Worm (Caenorhabditis elegans): ENCODE data around the gene Y41C4A.9.

- TF ChIP-seq let-607 (tag; optimal IDR thresholded peaks at IDR 0.05) (no peak), snpc-1.3 (tag; optimal IDR thresholded peaks at IDR 0.05; ENCODE audit: insufficient read depth) (no peak), cebp-1 (GFP tag; IDR thresholded peaks at IDR 0.05) (no peak), cebp-1 (tag; optimal IDR thresholded peaks at IDR 0.05) (no peak), snpc-4 (GFP tag; optimal IDR thresholded peaks at IDR 0.05) (no peak), snpc-4 (tag; optimal IDR thresholded peaks at IDR 0.05) (no peak), akir-1 (GFP tag; optimal IDR thresholded peaks at IDR 0.05) (no peak), ets-4 (GFP tag; optimal IDR thresholded peaks at IDR 0.05) (no peak), ama-1 (optimal IDR thresholded peaks at IDR 0.05) (no peak), ama-1 (GFP tag; optimal IDR thresholded peaks at IDR 0.05) (no peak), lin-54 (GFP tag; optimal IDR thresholded peaks at IDR 0.05) (no peak), unc-62 (GFP tag; optimal IDR thresholded peaks at IDR 0.05) (no peak), B0019.2 (GFP tag; conservative IDR thresholded peaks at IDR 0.05) (no peak), him-1 (tag; optimal IDR thresholded peaks at IDR 0.05) (no peak), sptf-2 (GFP tag; optimal IDR thresholded peaks at IDR 0.05) (no peak), fkh-3 (tag; optimal IDR thresholded peaks at IDR 0.05) (no peak)
These were observed 13.0 kb upstream of the Y41C4A.9 start for ce11 chrIII:11731491-11731890.

Data from whole organism, young adult.